Worm (Caenorhabditis elegans) whole organism, late embryonic: Measurements from ENCODE around the gene str-45.

Source experiments
- C08G9.2 ChIP-seq: sonication (generic microtip); optimal IDR thresholded peaks from 2 replicates; lab custom pipeline; 2016; ENCODE audit warnings: mild to moderate bottlenecking, missing genetic modification characterization, moderate library complexity, missing compliant biosample characterization
- C38D4.7 ChIP-seq: fragments of 200-800 bp; sonication (Bioruptor generic); optimal IDR thresholded peaks from 2 replicates; lab custom pipeline; 2018; ENCODE audit warnings: mild to moderate bottlenecking, missing genetic modification characterization, moderate library complexity, missing compliant biosample characterization
- K02D7.2 ChIP-seq: sonication (generic microtip); optimal IDR thresholded peaks from 2 replicates; lab custom pipeline; 2017; ENCODE audit warnings: mild to moderate bottlenecking, missing genetic modification characterization, missing compliant biosample characterization
- T23F11.4 ChIP-seq: fragments of 200-800 bp; sonication (Bioruptor generic); optimal IDR thresholded peaks from 2 replicates; lab custom pipeline; 2018; ENCODE audit warnings: mild to moderate bottlenecking, missing genetic modification characterization, missing compliant biosample characterization
- ahr-1 ChIP-seq: sonication (generic microtip); optimal IDR thresholded peaks from 2 replicates; lab custom pipeline; 2016; ENCODE audit warnings: missing genetic modification characterization, missing compliant biosample characterization
- ceh-14 ChIP-seq: sonication (generic microtip); optimal IDR thresholded peaks from 2 replicates; lab custom pipeline; 2016; ENCODE audit warnings: missing genotype, missing genetic modification characterization, missing compliant biosample characterization
- ceh-18 ChIP-seq: sonication (generic microtip); optimal IDR thresholded peaks from 2 replicates; lab custom pipeline; 2016; ENCODE audit warnings: missing genetic modification characterization, missing compliant biosample characterization
- ceh-2 ChIP-seq: sonication (generic microtip); optimal IDR thresholded peaks from 2 replicates; lab custom pipeline; 2016; ENCODE audit warnings: missing genotype, missing genetic modification characterization, missing compliant biosample characterization
- ceh-22 ChIP-seq: sonication (generic microtip); optimal IDR thresholded peaks from 2 replicates; lab custom pipeline; 2017; ENCODE audit warnings: missing biosample characterization, missing genetic modification characterization
- ceh-24 ChIP-seq: sonication (generic microtip); optimal IDR thresholded peaks from 2 replicates; lab custom pipeline; 2016; ENCODE audit warnings: mild to moderate bottlenecking, missing genetic modification characterization, missing compliant biosample characterization
- ceh-34 ChIP-seq: sonication (generic microtip); optimal IDR thresholded peaks from 2 replicates; lab custom pipeline; 2016; ENCODE audit warnings: mild to moderate bottlenecking, missing genetic modification characterization, missing compliant biosample characterization
- ceh-45 ChIP-seq: fragments of 200-800 bp; sonication (Bioruptor generic); IDR thresholded peaks from 2 replicates; pipeline ENCODE4 v1.3.6; 2022; ENCODE audit warnings: missing genetic modification reagents, missing genetic modification characterization, missing compliant biosample characterization
- ceh-48 ChIP-seq: sonication (generic microtip); optimal IDR thresholded peaks from 2 replicates; lab custom pipeline; 2016; ENCODE audit warnings: missing genetic modification characterization, inconsistent platforms, missing compliant biosample characterization
- ceh-9 ChIP-seq: sonication (generic microtip); optimal IDR thresholded peaks from 2 replicates; lab custom pipeline; 2016; ENCODE audit warnings: mild to moderate bottlenecking, missing genetic modification characterization, inconsistent platforms, missing compliant biosample characterization
- dmd-4 ChIP-seq: sonication (generic microtip); optimal IDR thresholded peaks from 2 replicates; lab custom pipeline; 2016; ENCODE audit warnings: borderline replicate concordance, missing genetic modification characterization, missing compliant biosample characterization
- dve-1 ChIP-seq: sonication (generic microtip); optimal IDR thresholded peaks from 2 replicates; lab custom pipeline; 2017; ENCODE audit warnings: antibody characterized with exemption, mild to moderate bottlenecking, missing genetic modification characterization, missing compliant biosample characterization
- elt-2 ChIP-seq: sonication (generic microtip); optimal IDR thresholded peaks from 2 replicates; lab custom pipeline; 2016; ENCODE audit warnings: missing genetic modification reagents, missing genetic modification characterization, missing compliant biosample characterization
- elt-4 ChIP-seq: sonication (generic microtip); optimal IDR thresholded peaks from 2 replicates; lab custom pipeline; 2016; ENCODE audit warnings: missing genetic modification characterization, missing compliant biosample characterization
- eyg-1 ChIP-seq: sonication (generic microtip); optimal IDR thresholded peaks from 2 replicates; lab custom pipeline; 2016; ENCODE audit warnings: missing genotype, missing genetic modification characterization, missing compliant biosample characterization
- gmeb-2 ChIP-seq: sonication (generic microtip); optimal IDR thresholded peaks from 2 replicates; lab custom pipeline; 2016; ENCODE audit warnings: missing genetic modification characterization, inconsistent platforms, missing compliant biosample characterization
- hlh-13 ChIP-seq: fragments of 200-800 bp; sonication (Bioruptor generic); optimal IDR thresholded peaks from 2 replicates; lab custom pipeline; 2018; ENCODE audit warnings: mild to moderate bottlenecking, missing genetic modification characterization, missing compliant biosample characterization
- hlh-15 ChIP-seq: sonication (generic microtip); optimal IDR thresholded peaks from 2 replicates; lab custom pipeline; 2016; ENCODE audit warnings: missing genetic modification characterization, missing compliant biosample characterization
- hlh-6 ChIP-seq: sonication (generic microtip); optimal IDR thresholded peaks from 2 replicates; lab custom pipeline; 2016; ENCODE audit warnings: missing genotype, missing genetic modification characterization, missing compliant biosample characterization
- lim-6 ChIP-seq: sonication (generic microtip); optimal IDR thresholded peaks from 2 replicates; lab custom pipeline; 2016; ENCODE audit warnings: missing genetic modification characterization, missing compliant biosample characterization
- nhr-232 ChIP-seq: sonication (generic microtip); optimal IDR thresholded peaks from 2 replicates; lab custom pipeline; 2016; ENCODE audit warnings: missing genetic modification characterization, missing compliant biosample characterization
- npax-4 ChIP-seq: sonication (generic microtip); optimal IDR thresholded peaks from 2 replicates; lab custom pipeline; 2016; ENCODE audit warnings: missing genetic modification characterization, missing compliant biosample characterization
- odd-2 ChIP-seq: sonication (generic microtip); optimal IDR thresholded peaks from 2 replicates; lab custom pipeline; 2017; ENCODE audit warnings: antibody characterized with exemption, mild to moderate bottlenecking, missing genetic modification characterization, missing compliant biosample characterization
- pag-3 ChIP-seq: sonication (generic microtip); optimal IDR thresholded peaks from 2 replicates; lab custom pipeline; 2016; ENCODE audit warnings: missing compliant biosample characterization, missing genetic modification characterization, borderline replicate concordance
- pat-9 ChIP-seq: fragments of 200-800 bp; sonication (Bioruptor generic); optimal IDR thresholded peaks from 2 replicates; lab custom pipeline; 2018; ENCODE audit warnings: mild to moderate bottlenecking, missing genetic modification characterization, moderate library complexity, missing compliant biosample characterization
- pax-1 ChIP-seq: fragments of 150-350 bp; optimal IDR thresholded peaks from 2 replicates; lab custom pipeline; 2014; ENCODE audit warnings: missing biosample characterization, missing genetic modification characterization
- pha-2 ChIP-seq: sonication (generic microtip); optimal IDR thresholded peaks from 2 replicates; lab custom pipeline; 2017; ENCODE audit warnings: mild to moderate bottlenecking, missing genetic modification characterization, missing compliant biosample characterization
- pha-4 ChIP-seq: fragments of 150-350 bp; optimal IDR thresholded peaks from 2 replicates; lab custom pipeline; 2018; ENCODE audit warnings: missing biosample characterization, missing genetic modification reagents, missing genetic modification characterization
- pqm-1 ChIP-seq: sonication (generic microtip); optimal IDR thresholded peaks from 2 replicates; lab custom pipeline; 2016; ENCODE audit warnings: missing genetic modification characterization, missing compliant biosample characterization
- pros-1 ChIP-seq: fragments of 150-350 bp; optimal IDR thresholded peaks from 2 replicates; lab custom pipeline; 2014; ENCODE audit warnings: missing biosample characterization, missing genetic modification reagents, missing genetic modification characterization
- ref-2 ChIP-seq: sonication (generic microtip); optimal IDR thresholded peaks from 2 replicates; lab custom pipeline; 2016; ENCODE audit warnings: missing genetic modification characterization, missing compliant biosample characterization
- sdc-2 ChIP-seq: sonication (generic microtip); optimal IDR thresholded peaks from 2 replicates; lab custom pipeline; 2016; ENCODE audit warnings: missing genotype, missing genetic modification characterization, missing compliant biosample characterization
- sox-2 ChIP-seq: fragments of 200-800 bp; sonication (Bioruptor generic); IDR thresholded peaks from 2 replicates; pipeline ENCODE4 v1.3.6; 2022; ENCODE audit warnings: missing genetic modification reagents, missing genetic modification characterization, missing compliant biosample characterization
- sox-4 ChIP-seq: sonication (generic microtip); optimal IDR thresholded peaks from 2 replicates; lab custom pipeline; 2017; ENCODE audit warnings: mild to moderate bottlenecking, missing genetic modification characterization, inconsistent platforms, missing compliant biosample characterization
- tbx-2 ChIP-seq: sonication (generic microtip); optimal IDR thresholded peaks from 2 replicates; lab custom pipeline; 2016; ENCODE audit warnings: missing genetic modification characterization, missing compliant biosample characterization
- tbx-7 ChIP-seq: sonication (generic microtip); optimal IDR thresholded peaks from 2 replicates; lab custom pipeline; 2016; ENCODE audit warnings: missing genotype, missing genetic modification characterization, missing compliant biosample characterization
- ttx-3 ChIP-seq: sonication (generic microtip); optimal IDR thresholded peaks from 2 replicates; lab custom pipeline; 2016; ENCODE audit warnings: missing genetic modification reagents, missing genetic modification characterization, missing compliant biosample characterization
- unc-55 ChIP-seq: sonication (generic microtip); optimal IDR thresholded peaks from 2 replicates; lab custom pipeline; 2017; ENCODE audit warnings: missing biosample characterization, missing genetic modification reagents, missing genetic modification characterization
- ztf-16 ChIP-seq: sonication (generic microtip); optimal IDR thresholded peaks from 2 replicates; lab custom pipeline; 2017; ENCODE audit warnings: missing genetic modification characterization, missing compliant biosample characterization

Gene str-45

ce11 chrV:15127413-15127812 lies 31.4 kb upstream of the str-45 start, which contains the start of gene srj-27:
TSS of gene srj-27 (minus strand) at chrV:15127513.
- no peak for TF ChIP-seq sox-2 (GFP tag; lab: Robert Waterston, UW)
- TF ChIP-seq odd-2 (tag; lab: Kevin White, UChicago) = no peak

ce11 chrV:15127955-15128354 lies 30.8 kb upstream of the str-45 start, which contains the start of gene srr-7:
TSS of gene srr-7 (plus strand) at chrV:15128255.
- TF ChIP-seq odd-2 (tag; lab: Kevin White, UChicago) (no peak), pha-2 (tag; lab: Kevin White, UChicago) (no peak), npax-4 (tag; lab: Kevin White, UChicago) (no peak), pax-1 (no peak), ceh-18 (tag; lab: Kevin White, UChicago) (no peak), ceh-14 (tag; lab: Kevin White, UChicago) (no peak), pros-1 (no peak), hlh-13 (GFP tag; lab: Kevin White, UChicago) (no peak), T23F11.4 (no peak), ttx-3 (tag; lab: Kevin White, UChicago) (no peak), ceh-45 (GFP tag; lab: Robert Waterston, UW) (no peak), ceh-22 (tag; lab: Kevin White, UChicago) (no peak), pat-9 (tag; lab: Kevin White, UChicago) (no peak), tbx-7 (tag; lab: Kevin White, UChicago) (no peak), C08G9.2 (tag; lab: Kevin White, UChicago) (no peak), C38D4.7 (GFP tag; lab: Kevin White, UChicago) (no peak), pha-4 (no peak), sdc-2 (tag; lab: Kevin White, UChicago) (no peak)

ce11 chrV:15132423-15132822 lies 26.4 kb upstream of the str-45 start, which contains the start of gene str-171:
TSS of gene str-171 (minus strand) at chrV:15132523.
- no peak for TF ChIP-seq tbx-2 (tag; lab: Kevin White, UChicago)
- TF ChIP-seq hlh-15 (tag; lab: Kevin White, UChicago) = no peak
- TF ChIP-seq K02D7.2 (tag; lab: Kevin White, UChicago) = no peak
- no peak for TF ChIP-seq lim-6 (tag; lab: Kevin White, UChicago)
- TF ChIP-seq sox-4 (tag; lab: Kevin White, UChicago) = no peak
- no peak for TF ChIP-seq elt-4
- no peak for TF ChIP-seq pha-2 (tag; lab: Kevin White, UChicago)
- no peak for TF ChIP-seq dve-1 (tag; lab: Kevin White, UChicago)
- no peak for TF ChIP-seq gmeb-2 (tag; lab: Kevin White, UChicago)
- TF ChIP-seq ceh-14 (tag; lab: Kevin White, UChicago) = no peak
- TF ChIP-seq ref-2 (tag; lab: Kevin White, UChicago) = no peak
- no peak for TF ChIP-seq dmd-4 (tag; lab: Kevin White, UChicago)
- TF ChIP-seq pag-3 (tag; lab: Kevin White, UChicago) = no peak
- no peak for TF ChIP-seq ahr-1 (tag; lab: Kevin White, UChicago)
- TF ChIP-seq C38D4.7 (GFP tag; lab: Kevin White, UChicago) = no peak

ce11 chrV:15133812-15134211 lies 25.0 kb upstream of the str-45 start:
- no peak for TF ChIP-seq pha-2 (tag; lab: Kevin White, UChicago)
- TF ChIP-seq ceh-34 = no peak
- TF ChIP-seq elt-2 (tag; lab: Kevin White, UChicago) = peak; percentile 92

- no peak for TF ChIP-seq odd-2 (tag; lab: Kevin White, UChicago)
- TF ChIP-seq tbx-7 (tag; lab: Kevin White, UChicago) = no peak
- TF ChIP-seq eyg-1 = no peak
- TF ChIP-seq pros-1 = no peak
- TF ChIP-seq hlh-13 (GFP tag; lab: Kevin White, UChicago) = no peak
- no peak for TF ChIP-seq sox-2 (GFP tag; lab: Robert Waterston, UW)
- TF ChIP-seq pha-2 (tag; lab: Kevin White, UChicago) = no peak
- no peak for TF ChIP-seq C38D4.7 (GFP tag; lab: Kevin White, UChicago)
- no peak for TF ChIP-seq ref-2 (tag; lab: Kevin White, UChicago)
- TF ChIP-seq ztf-16 (tag; lab: Kevin White, UChicago) = no peak
- peak; percentile 20 for TF ChIP-seq elt-2 (tag; lab: Kevin White, UChicago)
- peak; percentile 62 for TF ChIP-seq ceh-2 (tag; lab: Kevin White, UChicago)
- peak; percentile 53 for TF ChIP-seq C08G9.2 (tag; lab: Kevin White, UChicago)
- TF ChIP-seq ceh-18 (tag; lab: Kevin White, UChicago) = no peak
- no peak for TF ChIP-seq pat-9 (tag; lab: Kevin White, UChicago)
- no peak for TF ChIP-seq pha-4
- no peak for TF ChIP-seq nhr-232 (tag; lab: Kevin White, UChicago)
- peak; percentile 41 for TF ChIP-seq pqm-1 (tag; lab: Kevin White, UChicago)
- no peak for TF ChIP-seq hlh-6 (tag; lab: Kevin White, UChicago)
- peak; percentile 7 for TF ChIP-seq unc-55
- TF ChIP-seq ceh-24 (tag; lab: Kevin White, UChicago) = no peak
- TF ChIP-seq ceh-48 = no peak
- no peak for TF ChIP-seq ceh-9 (tag; lab: Kevin White, UChicago)
Measured at ce11 chrV:15136772-15137171, 22.0 kb upstream of the str-45 start, which contains the start of gene aipl-1. TSS of gene aipl-1 (minus strand) at chrV:15136801.
